Fruit fly (Drosophila melanogaster) whole organism, embryonic: ENCODE data around the gene Atx-1.

Experiments
- Ada2b ChIP-seq: fragments of 200-800 bp; sonication (Bioruptor generic); IDR thresholded peaks from 2 replicates; pipeline ENCODE4 v1.3.6; 2022; ENCODE audit warnings: missing biosample characterization, missing genetic modification characterization
- B-H1 ChIP-seq: fragments of 200-800 bp; sonication (Bioruptor generic); IDR thresholded peaks from 3 replicates; pipeline ENCODE4 v1.3.6; 2022; ENCODE audit warnings: missing biosample characterization, missing genetic modification characterization
- BtbVII ChIP-seq: fragments of 200-800 bp; sonication (Bioruptor generic); optimal IDR thresholded peaks from 3 replicates; lab custom pipeline; 2017; ENCODE audit warnings: missing biosample characterization, mild to moderate bottlenecking, missing genetic modification characterization
- CG10267 ChIP-seq: fragments of 200-800 bp; sonication (Bioruptor generic); optimal IDR thresholded peaks from 2 replicates; lab custom pipeline; 2018; ENCODE audit warnings: missing biosample characterization, mild to moderate bottlenecking, missing genetic modification characterization, moderate library complexity
- CG10543 ChIP-seq: fragments of 200-800 bp; sonication (Bioruptor generic); optimal IDR thresholded peaks from 3 replicates; lab custom pipeline; 2017; ENCODE audit warnings: missing biosample characterization, mild to moderate bottlenecking, missing genetic modification characterization, moderate library complexity
- CG11085 ChIP-seq: fragments of 200-800 bp; sonication (Bioruptor generic); IDR thresholded peaks from 2 replicates; pipeline ENCODE4 v1.3.6; 2022; ENCODE audit warnings: missing biosample characterization, missing genetic modification characterization
- CG11560 ChIP-seq: fragments of 200-800 bp; sonication (Bioruptor generic); IDR thresholded peaks from 3 replicates; pipeline ENCODE4 v1.3.6; 2022; ENCODE audit warnings: missing biosample characterization, missing genetic modification characterization
- CG14014 ChIP-seq: fragments of 200-800 bp; sonication (Bioruptor generic); IDR thresholded peaks from 2 replicates; pipeline ENCODE4 v1.3.6; 2022; ENCODE audit warnings: missing biosample characterization, missing genetic modification characterization
- CG18619 ChIP-seq: fragments of 200-800 bp; sonication (Bioruptor generic); optimal IDR thresholded peaks from 3 replicates; lab custom pipeline; 2017; ENCODE audit warnings: missing biosample characterization, mild to moderate bottlenecking, missing genetic modification characterization
- CG2199 ChIP-seq: fragments of 200-800 bp; sonication (Bioruptor generic); IDR thresholded peaks from 3 replicates; pipeline ENCODE4 v1.3.6; 2022; ENCODE audit warnings: missing biosample characterization, missing genetic modification characterization
- CG2889 ChIP-seq: fragments of 200-800 bp; sonication (Bioruptor generic); IDR thresholded peaks from 3 replicates; pipeline ENCODE4 v1.3.6; 2022; ENCODE audit warnings: missing biosample characterization, missing genetic modification characterization
- CG31441 ChIP-seq: fragments of 200-800 bp; sonication (Bioruptor generic); IDR thresholded peaks from 2 replicates; pipeline ENCODE4 v1.3.6; 2022; ENCODE audit warnings: missing biosample characterization, missing genetic modification characterization
- CG3407 ChIP-seq: fragments of 200-800 bp; sonication (Bioruptor generic); optimal IDR thresholded peaks from 2 replicates; lab custom pipeline; 2018; ENCODE audit warnings: missing biosample characterization, mild to moderate bottlenecking, missing genetic modification characterization
- CG7357 ChIP-seq: fragments of 200-800 bp; sonication (Bioruptor generic); IDR thresholded peaks from 3 replicates; pipeline ENCODE4 v1.3.6; 2022; ENCODE audit warnings: missing biosample characterization, missing genetic modification characterization
- CG7839 ChIP-seq: fragments of 200-800 bp; sonication (Bioruptor generic); optimal IDR thresholded peaks from 3 replicates; lab custom pipeline; 2018; ENCODE audit warnings: missing biosample characterization, mild to moderate bottlenecking, missing genetic modification characterization, moderate library complexity
- CG7987 ChIP-seq: fragments of 200-800 bp; sonication (Bioruptor generic); optimal IDR thresholded peaks from 2 replicates; lab custom pipeline; 2018; ENCODE audit warnings: missing biosample characterization, mild to moderate bottlenecking, missing genetic modification characterization, moderate library complexity
- CG8478 ChIP-seq: fragments of >200 bp; optimal IDR thresholded peaks from 2 replicates; lab custom pipeline; 2018
- Drgx ChIP-seq: fragments of 200-800 bp; sonication (Bioruptor generic); IDR thresholded peaks from 2 replicates; pipeline ENCODE4 v1.3.6; 2022; ENCODE audit warnings: missing biosample characterization, missing genetic modification characterization
- E2f2 ChIP-seq: fragments of 200-800 bp; sonication (Bioruptor generic); IDR thresholded peaks from 2 replicates; pipeline ENCODE4 v1.3.6; 2022; ENCODE audit warnings: missing biosample characterization, missing genetic modification characterization
- HHEX ChIP-seq: fragments of 200-800 bp; sonication (Bioruptor generic); optimal IDR thresholded peaks from 3 replicates; lab custom pipeline; 2017; ENCODE audit warnings: missing biosample characterization, mild to moderate bottlenecking, missing genetic modification characterization, missing genetic modification reagents
- HLH3B ChIP-seq: fragments of 200-800 bp; sonication (Bioruptor generic); IDR thresholded peaks from 2 replicates; pipeline ENCODE4 v1.3.6; 2022; ENCODE audit warnings: missing biosample characterization, missing genetic modification characterization
- Lim3 ChIP-seq: fragments of 200-800 bp; sonication (Bioruptor generic); IDR thresholded peaks from 2 replicates; pipeline ENCODE4 v1.3.6; 2022; ENCODE audit warnings: missing biosample characterization, missing genetic modification characterization
- MBD-R2 ChIP-seq: fragments of 200-800 bp; sonication (Bioruptor generic); IDR thresholded peaks from 2 replicates; pipeline ENCODE4 v1.3.6; 2022; ENCODE audit warnings: missing biosample characterization, missing genetic modification characterization
- MESR4 ChIP-seq: fragments of 200-800 bp; sonication (Bioruptor generic); optimal IDR thresholded peaks from 2 replicates; lab custom pipeline; 2018; ENCODE audit warnings: missing biosample characterization, mild to moderate bottlenecking, missing genetic modification characterization, moderate library complexity
- Mad ChIP-seq: fragments of 200-800 bp; sonication (Bioruptor generic); optimal IDR thresholded peaks from 2 replicates; lab custom pipeline; 2016; ENCODE audit warnings: missing biosample characterization, missing genetic modification characterization
- Oaz ChIP-seq: fragments of 200-800 bp; sonication (Bioruptor generic); IDR thresholded peaks from 2 replicates; pipeline ENCODE4 v1.3.6; 2022; ENCODE audit warnings: missing biosample characterization, missing genetic modification characterization
- Pdp1 ChIP-seq, 2 experiments: fragments of 200-800 bp; sonication (Bioruptor generic); optimal IDR thresholded peaks; 3 replicates each; lab custom pipeline; 2016; ENCODE audit warnings: missing biosample characterization in 2 of 2, missing genetic modification characterization in 2 of 2, mild to moderate bottlenecking in 1 of 2, moderate library complexity in 1 of 2
- Stat92E ChIP-seq, 3 experiments: fragments of >200 bp in 2 of 3; fragments of 200-800 bp in 1 of 3; sonication (Bioruptor generic) in 1 of 3; optimal IDR thresholded peaks; 2 replicates each; lab custom pipeline; 2017 to 2019; ENCODE audit warnings: missing biosample characterization in 3 of 3, missing genetic modification characterization in 3 of 3, mild to moderate bottlenecking in 1 of 3, moderate library complexity in 1 of 3
- Vsx1 ChIP-seq: fragments of 200-800 bp; sonication (Bioruptor generic); optimal IDR thresholded peaks from 2 replicates; lab custom pipeline; 2017; ENCODE audit warnings: missing biosample characterization, mild to moderate bottlenecking, missing genetic modification characterization, missing genetic modification reagents
- Xbp1 ChIP-seq: fragments of 200-800 bp; sonication (Bioruptor generic); optimal IDR thresholded peaks from 3 replicates; lab custom pipeline; 2016; ENCODE audit warnings: missing biosample characterization, mild to moderate bottlenecking, missing genetic modification characterization
- ab ChIP-seq: fragments of 200-800 bp; sonication (Bioruptor generic); optimal IDR thresholded peaks from 2 replicates; lab custom pipeline; 2016; ENCODE audit warnings: missing biosample characterization, missing genetic modification characterization
- bsh ChIP-seq, 2 experiments: fragments of 200-800 bp; sonication (Bioruptor generic); optimal IDR thresholded peaks; 2 replicates each; lab custom pipeline; 2017 to 2018; ENCODE audit warnings: mild to moderate bottlenecking in 2 of 2, missing biosample characterization in 2 of 2, missing genetic modification characterization in 2 of 2, moderate library complexity in 1 of 2
- ci ChIP-seq: fragments of 200-800 bp; sonication (Bioruptor generic); IDR thresholded peaks from 3 replicates; pipeline ENCODE4 v1.3.6; 2022; ENCODE audit warnings: missing biosample characterization, missing genetic modification characterization
- corto ChIP-seq: fragments of 200-800 bp; sonication (Bioruptor generic); optimal IDR thresholded peaks from 2 replicates; lab custom pipeline; 2016; ENCODE audit warnings: missing biosample characterization, mild to moderate bottlenecking, missing genetic modification characterization, moderate library complexity
- dmrt99B ChIP-seq: fragments of 200-800 bp; sonication (Bioruptor generic); optimal IDR thresholded peaks from 2 replicates; lab custom pipeline; 2018; ENCODE audit warnings: missing biosample characterization, mild to moderate bottlenecking, missing genetic modification characterization, moderate library complexity
- fd3F ChIP-seq: fragments of 200-800 bp; sonication (Bioruptor generic); optimal IDR thresholded peaks from 2 replicates; lab custom pipeline; 2018; ENCODE audit warnings: missing biosample characterization, mild to moderate bottlenecking, missing genetic modification characterization, moderate library complexity
- gcm ChIP-seq: fragments of 200-800 bp; sonication (Bioruptor generic); optimal IDR thresholded peaks from 2 replicates; lab custom pipeline; 2019; ENCODE audit warnings: missing biosample characterization, mild to moderate bottlenecking, missing genetic modification characterization, moderate library complexity
- gcm2 ChIP-seq: fragments of 200-800 bp; sonication (Bioruptor generic); optimal IDR thresholded peaks from 2 replicates; lab custom pipeline; 2016; ENCODE audit warnings: missing biosample characterization, missing genetic modification characterization
- grau ChIP-seq: fragments of 200-800 bp; optimal IDR thresholded peaks from 3 replicates; lab custom pipeline; 2019; ENCODE audit warnings: missing biosample characterization, mild to moderate bottlenecking, missing genetic modification characterization, moderate library complexity
- gro ChIP-seq: fragments of 200-800 bp; sonication (Bioruptor generic); optimal IDR thresholded peaks from 2 replicates; lab custom pipeline; 2016; ENCODE audit warnings: missing biosample characterization, missing genetic modification characterization
- ind ChIP-seq: fragments of 200-800 bp; sonication (Bioruptor generic); optimal IDR thresholded peaks from 3 replicates; lab custom pipeline; 2016; ENCODE audit warnings: missing biosample characterization, missing genetic modification characterization
- jigr1 ChIP-seq: fragments of 200-800 bp; sonication (Bioruptor generic); IDR thresholded peaks from 3 replicates; pipeline ENCODE4 v1.3.6; 2022; ENCODE audit warnings: missing biosample characterization, missing genetic modification characterization
- kay ChIP-seq: fragments of 200-800 bp; sonication (Bioruptor generic); optimal IDR thresholded peaks from 2 replicates; lab custom pipeline; 2016; ENCODE audit warnings: missing biosample characterization, missing genetic modification characterization
- lbe ChIP-seq: fragments of 200-800 bp; sonication (Bioruptor generic); optimal IDR thresholded peaks from 2 replicates; lab custom pipeline; 2016; ENCODE audit warnings: missing biosample characterization, mild to moderate bottlenecking, missing genetic modification characterization
- lilli ChIP-seq: fragments of 200-800 bp; sonication (Bioruptor generic); optimal IDR thresholded peaks from 3 replicates; lab custom pipeline; 2016; ENCODE audit warnings: missing biosample characterization, missing genetic modification characterization
- lmd ChIP-seq: fragments of 200-800 bp; sonication (Bioruptor generic); IDR thresholded peaks from 2 replicates; pipeline ENCODE4 v1.3.6; 2022; ENCODE audit warnings: missing biosample characterization, missing genetic modification characterization
- lola ChIP-seq, 3 experiments: fragments of >200 bp in 2 of 3; fragments of 200-800 bp in 1 of 3; sonication (Bioruptor generic) in 1 of 3; optimal IDR thresholded peaks; 2 replicates each; lab custom pipeline; 2017 to 2019; ENCODE audit warnings: missing biosample characterization in 3 of 3, missing genetic modification characterization in 3 of 3, mild to moderate bottlenecking in 1 of 3, moderate library complexity in 1 of 3
- seq ChIP-seq: fragments of 200-800 bp; sonication (Bioruptor generic); IDR thresholded peaks from 2 replicates; pipeline ENCODE4 v1.3.6; 2022; ENCODE audit warnings: missing biosample characterization, missing genetic modification characterization
- so ChIP-seq: fragments of 200-800 bp; sonication (Bioruptor generic); IDR thresholded peaks from 3 replicates; pipeline ENCODE4 v1.3.6; 2022; ENCODE audit warnings: missing biosample characterization, missing genetic modification characterization
- sug ChIP-seq: fragments of 200-800 bp; optimal IDR thresholded peaks from 2 replicates; lab custom pipeline; 2019; ENCODE audit warnings: missing biosample characterization, mild to moderate bottlenecking, missing genetic modification characterization, moderate library complexity

Gene Atx-1

DNA sequence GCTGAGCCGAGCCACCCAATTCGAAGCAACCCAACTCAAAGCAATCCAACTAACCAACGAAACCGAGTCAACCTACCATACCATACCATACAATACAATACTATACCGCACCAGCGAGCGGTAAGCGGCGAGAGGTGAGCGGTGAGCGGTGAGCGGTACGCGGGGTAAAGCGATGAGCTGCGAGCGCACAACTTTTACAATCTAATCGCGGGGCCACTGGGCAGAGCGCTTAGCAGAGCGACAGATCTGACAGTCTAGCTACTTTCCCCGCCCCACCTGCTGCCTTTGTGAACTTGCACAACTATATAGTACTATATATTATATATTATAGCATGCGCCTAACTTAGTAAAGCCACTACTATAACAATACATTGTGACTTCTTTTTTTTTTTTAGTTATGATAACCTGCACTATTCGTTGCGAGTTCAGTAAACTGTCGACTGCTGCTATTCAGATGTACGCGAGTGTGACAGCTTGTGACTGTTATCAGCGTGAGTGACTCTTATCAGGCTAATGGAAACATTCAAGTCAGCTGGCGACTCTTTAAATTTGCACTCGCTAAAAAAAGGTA is 22.2 kb upstream of the Atx-1 start (continued):
- TF ChIP-seq MESR4 (GFP tag; lab: Kevin White, UChicago) (no peak), MBD-R2 (GFP tag; lab: Robert Waterston, UW) (peak; percentile 18; the same call in 1 of the 2 replicates), CG10543 (GFP tag; lab: Kevin White, UChicago) (peak; percentile 92), corto (GFP tag; lab: Kevin White, UChicago) (peak; percentile 4), CG3407 (GFP tag; lab: Kevin White, UChicago) (no peak), Drgx (GFP tag; lab: Robert Waterston, UW) (peak; percentile 47; the same call in 1 of the 2 replicates), Ada2b (peak; percentile 37; the same call in 1 of the 2 replicates), CG18619 (GFP tag; lab: Kevin White, UChicago) (peak; percentile 46), B-H1 (peak; percentile 51; the same call in 2 of the 3 replicates), sug (peak; percentile 77), Vsx1 (GFP tag; lab: Kevin White, UChicago) (peak; percentile 87), gcm (GFP tag; lab: Kevin White, UChicago) (peak; percentile 28), Oaz (no peak), CG31441 (GFP tag; lab: Robert Waterston, UW) (peak; percentile 51; the same call in 1 of the 2 replicates), bsh (GFP tag; optimal IDR thresholded peaks at IDR 0.05; lab: Kevin White, UChicago) (peak in 1 of 2 experiments; percentile 42), so (GFP tag; lab: Robert Waterston, UW) (no peak), CG11085 (GFP tag; lab: Robert Waterston, UW) (no peak), CG2199 (GFP tag; lab: Robert Waterston, UW) (peak; percentile 98), lmd (GFP tag; lab: Robert Waterston, UW) (peak; percentile 30; the same call in 1 of the 2 replicates), CG11560 (tag; lab: Robert Waterston, UW) (no peak), HHEX (GFP tag; lab: Kevin White, UChicago) (no peak), gro (GFP tag; lab: Kevin White, UChicago) (peak; percentile 20), Mad (GFP tag; lab: Kevin White, UChicago) (no peak), BtbVII (GFP tag; lab: Kevin White, UChicago) (no peak), CG7839 (tag; lab: Kevin White, UChicago) (peak; percentile 51), fd3F (GFP tag; lab: Kevin White, UChicago) (no peak), lola (GFP tag; optimal IDR thresholded peaks at IDR 0.05; lab: Kevin White, UChicago) (peak in 1 of 3 experiments; percentile 11), Stat92E (GFP tag; optimal IDR thresholded peaks at IDR 0.05; lab: Kevin White, UChicago) (no peak), CG7987 (no peak), CG7357 (GFP tag; lab: Robert Waterston, UW) (no peak), Xbp1 (GFP tag; lab: Kevin White, UChicago) (peak; percentile 46), E2f2 (GFP tag; lab: Robert Waterston, UW) (no peak), Pdp1 (GFP tag; optimal IDR thresholded peaks at IDR 0.05; lab: Kevin White, UChicago) (peak in 1 of 2 experiments; percentile 8), dmrt99B (peak; percentile 50), CG2889 (GFP tag; lab: Robert Waterston, UW) (no peak), lbe (GFP tag; lab: Kevin White, UChicago) (peak; percentile 43), jigr1 (GFP tag; lab: Robert Waterston, UW) (no peak), grau (tag; lab: Kevin White, UChicago) (peak; percentile 38), lilli (GFP tag; lab: Kevin White, UChicago) (peak; percentile 57), CG10267 (peak; percentile 20), CG8478 (lab: Kevin White, UChicago) (no peak), HLH3B (GFP tag; lab: Robert Waterston, UW) (peak; percentile 23; the same call in 1 of the 2 replicates), seq (GFP tag; lab: Robert Waterston, UW) (no peak), CG14014 (GFP tag; lab: Robert Waterston, UW) (no peak), kay (GFP tag; lab: Kevin White, UChicago) (peak; percentile 6), Lim3 (GFP tag; lab: Robert Waterston, UW) (no peak), ab (GFP tag; lab: Kevin White, UChicago) (no peak), ci (peak; percentile 68; the same call in 2 of the 3 replicates), ind (GFP tag; lab: Kevin White, UChicago) (peak; percentile 24), gcm2 (no peak)
